Fruit fly (Drosophila melanogaster): ENCODE results near the gene Ptpmeg.

Ptpmeg gene

dm6 chr3L:324486-324885, 3.4 kb upstream of the Ptpmeg start, which contains the start of gene CG32344:
TSS of gene CG32344 (minus strand) at chr3L:324720.
- TF ChIP-seq NFAT (GFP tag; IDR thresholded peaks at IDR 0.05) (no peak), CG4360 (GFP tag; IDR thresholded peaks at IDR 0.05) (no peak), sim (GFP tag; IDR thresholded peaks at IDR 0.05) (no peak), stwl (tag; optimal IDR thresholded peaks at IDR 0.05) (peak; percentile 81), Vsx1 (GFP tag; optimal IDR thresholded peaks at IDR 0.05) (no peak), gcm (GFP tag; optimal IDR thresholded peaks at IDR 0.05) (no peak), HmgD (GFP tag; optimal IDR thresholded peaks at IDR 0.05) (no peak), ranshi (GFP tag; IDR thresholded peaks at IDR 0.05) (no peak), CG7271 (tag; optimal IDR thresholded peaks at IDR 0.05) (no peak), CG18764 (GFP tag; optimal IDR thresholded peaks at IDR 0.05) (no peak), MESR4 (GFP tag; optimal IDR thresholded peaks at IDR 0.05) (peak; percentile 58), Mes4 (GFP tag; optimal IDR thresholded peaks at IDR 0.05) (no peak), amos (GFP tag; IDR thresholded peaks at IDR 0.05; ENCODE audit: partially characterized antibody) (peak; percentile 76), CG17186 (GFP tag; optimal IDR thresholded peaks at IDR 0.05) (no peak), CG11093 (GFP tag; IDR thresholded peaks at IDR 0.05) (no peak), Side (GFP tag; optimal IDR thresholded peaks at IDR 0.05) (no peak), fu2 (GFP tag; optimal IDR thresholded peaks at IDR 0.05) (no peak), Dbx (GFP tag; IDR thresholded peaks at IDR 0.05) (no peak), btn (GFP tag; optimal IDR thresholded peaks at IDR 0.05) (no peak), CG10979 (tag; optimal IDR thresholded peaks at IDR 0.05) (no peak), CG2889 (GFP tag; IDR thresholded peaks at IDR 0.05) (no peak), CG11504 (tag; optimal IDR thresholded peaks at IDR 0.05) (no peak), wek (GFP tag; optimal IDR thresholded peaks at IDR 0.05) (no peak), slbo (GFP tag; IDR thresholded peaks at IDR 0.05) (no peak), CG6272 (GFP tag; IDR thresholded peaks at IDR 0.05) (no peak), CG4730 (GFP tag; IDR thresholded peaks at IDR 0.05) (no peak), Atf3 (GFP tag; optimal IDR thresholded peaks at IDR 0.05) (no peak), h (optimal IDR thresholded peaks at IDR 0.05) (no peak), pfk (GFP tag; optimal IDR thresholded peaks at IDR 0.05) (no peak), ro (GFP tag; IDR thresholded peaks at IDR 0.05) (no peak), Asciz (GFP tag; optimal IDR thresholded peaks at IDR 0.05) (no peak), dan (GFP tag; IDR thresholded peaks at IDR 0.05) (no peak), CG6254 (GFP tag; optimal IDR thresholded peaks at IDR 0.05) (no peak), CG12219 (GFP tag; optimal IDR thresholded peaks at IDR 0.05) (no peak), CG8765 (GFP tag; IDR thresholded peaks at IDR 0.05) (no peak), repo (GFP tag; optimal IDR thresholded peaks at IDR 0.05) (no peak), CG12744 (GFP tag; optimal IDR thresholded peaks at IDR 0.05) (no peak), GATAe (GFP tag; conservative IDR thresholded peaks at IDR 0.05) (no peak), ara (GFP tag; IDR thresholded peaks at IDR 0.05) (no peak), abd-A (tag; optimal IDR thresholded peaks at IDR 0.05) (no peak), CG16813 (GFP tag; IDR thresholded peaks at IDR 0.05; ENCODE audit: partially characterized antibody) (peak; percentile 66), CG7839 (tag; optimal IDR thresholded peaks at IDR 0.05) (no peak), CG8290 (GFP tag; optimal IDR thresholded peaks at IDR 0.05) (peak; percentile 25), CG8290 (tag; optimal IDR thresholded peaks at IDR 0.05) (no peak), kay (GFP tag; optimal IDR thresholded peaks at IDR 0.05) (peak; percentile 50), tap (tag; optimal IDR thresholded peaks at IDR 0.05) (no peak), Spps (tag; optimal IDR thresholded peaks at IDR 0.05) (no peak), CG10565 (GFP tag; optimal IDR thresholded peaks at IDR 0.05) (no peak), Sox100B (GFP tag; optimal IDR thresholded peaks at IDR 0.05) (no peak), Hey (tag; optimal IDR thresholded peaks at IDR 0.05) (no peak), CTCF (GFP tag; optimal IDR thresholded peaks at IDR 0.05) (no peak), Bgb (GFP tag; IDR thresholded peaks at IDR 0.05; ENCODE audit: partially characterized antibody) (peak; percentile 74), grn (GFP tag; optimal IDR thresholded peaks at IDR 0.05) (peak; percentile 40), CG3838 (GFP tag; optimal IDR thresholded peaks at IDR 0.05) (no peak)

Measured in whole organism, embryonic.